Fruit fly (Drosophila melanogaster) whole organism, pupa: ENCODE data around the gene CG7542.
A peak's percentile ranks its signal among the peaks of the same experiment; 100 is the strongest.

Source experiments
- CG10348 ChIP-seq: fragments of 200-800 bp; sonication (Bioruptor generic); IDR thresholded peaks from 2 replicates; pipeline ENCODE4 v1.3.6; 2022; ENCODE audit warnings: missing biosample characterization, missing genetic modification characterization
- CG12605 ChIP-seq: fragments of 200-800 bp; sonication (Bioruptor generic); IDR thresholded peaks from 2 replicates; pipeline ENCODE4 v1.3.6; 2022; ENCODE audit warnings: missing biosample characterization, missing genetic modification characterization
- CG13204 ChIP-seq: fragments of 200-800 bp; sonication (Bioruptor generic); optimal IDR thresholded peaks from 2 replicates; lab custom pipeline; 2018; ENCODE audit warnings: missing biosample characterization, mild to moderate bottlenecking, missing genetic modification characterization, moderate library complexity
- CG14655 ChIP-seq: fragments of 200-800 bp; sonication (Bioruptor generic); optimal IDR thresholded peaks from 3 replicates; lab custom pipeline; 2017; ENCODE audit warnings: mild to moderate bottlenecking, missing biosample characterization, missing genetic modification reagents, missing genetic modification characterization
- CG15710 ChIP-seq: fragments of 200-800 bp; sonication (Bioruptor generic); optimal IDR thresholded peaks from 2 replicates; lab custom pipeline; 2018; ENCODE audit warnings: missing biosample characterization, mild to moderate bottlenecking, missing genetic modification characterization, moderate library complexity
- CG17806 ChIP-seq: fragments of 200-800 bp; sonication (Bioruptor generic); optimal IDR thresholded peaks from 2 replicates; lab custom pipeline; 2018; ENCODE audit warnings: missing biosample characterization, mild to moderate bottlenecking, missing genetic modification characterization, moderate library complexity
- CG32121 ChIP-seq: fragments of 200-800 bp; sonication (Bioruptor generic); IDR thresholded peaks from 2 replicates; pipeline ENCODE4 v1.3.6; 2022; ENCODE audit warnings: missing biosample characterization, missing genetic modification characterization
- CG34367 ChIP-seq: fragments of 200-800 bp; sonication (Bioruptor generic); optimal IDR thresholded peaks from 2 replicates; lab custom pipeline; 2018; ENCODE audit warnings: missing biosample characterization, mild to moderate bottlenecking, missing genetic modification characterization
- CG4496 ChIP-seq: fragments of 200-800 bp; sonication (Bioruptor generic); IDR thresholded peaks from 3 replicates; pipeline ENCODE4 v1.3.6; 2022; ENCODE audit warnings: missing biosample characterization, missing genetic modification characterization
- CG8159 ChIP-seq: fragments of 200-800 bp; sonication (Bioruptor generic); optimal IDR thresholded peaks from 3 replicates; lab custom pipeline; 2018; ENCODE audit warnings: missing biosample characterization, mild to moderate bottlenecking, missing genetic modification characterization, moderate library complexity
- CG8301 ChIP-seq: fragments of 200-800 bp; sonication (Bioruptor generic); optimal IDR thresholded peaks from 2 replicates; lab custom pipeline; 2018; ENCODE audit warnings: missing biosample characterization, mild to moderate bottlenecking, missing genetic modification characterization
- CG9948 ChIP-seq: fragments of 200-800 bp; sonication (Bioruptor generic); optimal IDR thresholded peaks from 2 replicates; lab custom pipeline; 2018; ENCODE audit warnings: missing biosample characterization, mild to moderate bottlenecking, missing genetic modification characterization, moderate library complexity
- D1 ChIP-seq: fragments of 200-800 bp; sonication (Bioruptor generic); optimal IDR thresholded peaks from 2 replicates; lab custom pipeline; 2018; ENCODE audit warnings: missing biosample characterization, mild to moderate bottlenecking, missing genetic modification characterization, moderate library complexity
- EcR ChIP-seq: fragments of 200-800 bp; sonication (Bioruptor generic); optimal IDR thresholded peaks from 3 replicates; lab custom pipeline; 2019; ENCODE audit warnings: missing biosample characterization, missing genetic modification characterization, mild to moderate bottlenecking, moderate library complexity, missing genetic modification reagents
- Ets98B ChIP-seq: fragments of 200-800 bp; sonication (Bioruptor generic); IDR thresholded peaks from 2 replicates; pipeline ENCODE4 v1.3.6; 2022; ENCODE audit warnings: missing biosample characterization, missing genetic modification characterization
- Pif1A ChIP-seq: fragments of 200-800 bp; sonication (Bioruptor generic); optimal IDR thresholded peaks from 3 replicates; lab custom pipeline; 2016; ENCODE audit warnings: missing biosample characterization, missing genetic modification characterization
- Pif1B ChIP-seq: fragments of 200-800 bp; sonication (Bioruptor generic); optimal IDR thresholded peaks from 3 replicates; lab custom pipeline; 2016; ENCODE audit warnings: missing biosample characterization, missing genetic modification characterization
- Snoo ChIP-seq: fragments of 200-800 bp; sonication (Bioruptor generic); optimal IDR thresholded peaks from 3 replicates; lab custom pipeline; 2017; ENCODE audit warnings: missing biosample characterization, mild to moderate bottlenecking, missing genetic modification characterization, inconsistent platforms
- fd96Ca ChIP-seq: fragments of 200-800 bp; sonication (Bioruptor generic); IDR thresholded peaks from 3 replicates; pipeline ENCODE4 v1.3.6; 2022; ENCODE audit warnings: missing biosample characterization, missing genetic modification characterization
- gl ChIP-seq: fragments of 200-800 bp; sonication (Bioruptor generic); optimal IDR thresholded peaks from 2 replicates; lab custom pipeline; 2018; ENCODE audit warnings: missing biosample characterization, mild to moderate bottlenecking, missing genetic modification characterization
- rn ChIP-seq: fragments of 200-800 bp; sonication (Bioruptor generic); IDR thresholded peaks from 2 replicates; pipeline ENCODE4 v1.3.6; 2022; ENCODE audit warnings: missing biosample characterization, missing genetic modification characterization

Gene CG7542

DNA sequence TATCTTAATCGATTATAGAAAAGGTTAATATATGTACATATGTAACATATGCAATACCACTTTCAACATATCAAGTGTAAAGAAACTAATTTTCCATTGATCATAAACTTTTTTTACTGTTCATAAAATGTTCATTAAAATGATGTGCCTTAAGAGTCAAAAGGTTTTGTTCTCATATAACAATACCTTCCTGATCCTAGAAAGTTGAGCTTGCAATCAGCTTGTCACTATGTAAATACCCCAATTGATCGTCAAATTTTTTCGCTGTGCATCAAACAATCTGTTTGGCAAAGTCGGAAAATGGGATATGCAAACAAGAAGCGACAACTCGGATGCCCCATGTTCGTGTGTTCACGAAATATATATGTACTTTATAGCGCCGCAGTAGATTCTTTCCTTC is 40.4 kb downstream of the CG7542 start:
- TF ChIP-seq CG12605 (GFP tag; lab: Robert Waterston, UW) (no peak), CG9948 (tag; lab: Kevin White, UChicago) (peak; percentile 50), gl (tag; lab: Kevin White, UChicago) (peak; percentile 19), Pif1A (GFP tag; lab: Kevin White, UChicago) (no peak), Snoo (no peak), CG14655 (GFP tag; lab: Kevin White, UChicago) (peak; percentile 41), CG15710 (peak; percentile 22), CG34367 (peak; percentile 18), CG17806 (tag; lab: Kevin White, UChicago) (peak; percentile 45), CG10348 (GFP tag; lab: Robert Waterston, UW) (no peak), CG8301 (tag; lab: Kevin White, UChicago) (peak; percentile 29), CG8159 (peak; percentile 59)

DNA sequence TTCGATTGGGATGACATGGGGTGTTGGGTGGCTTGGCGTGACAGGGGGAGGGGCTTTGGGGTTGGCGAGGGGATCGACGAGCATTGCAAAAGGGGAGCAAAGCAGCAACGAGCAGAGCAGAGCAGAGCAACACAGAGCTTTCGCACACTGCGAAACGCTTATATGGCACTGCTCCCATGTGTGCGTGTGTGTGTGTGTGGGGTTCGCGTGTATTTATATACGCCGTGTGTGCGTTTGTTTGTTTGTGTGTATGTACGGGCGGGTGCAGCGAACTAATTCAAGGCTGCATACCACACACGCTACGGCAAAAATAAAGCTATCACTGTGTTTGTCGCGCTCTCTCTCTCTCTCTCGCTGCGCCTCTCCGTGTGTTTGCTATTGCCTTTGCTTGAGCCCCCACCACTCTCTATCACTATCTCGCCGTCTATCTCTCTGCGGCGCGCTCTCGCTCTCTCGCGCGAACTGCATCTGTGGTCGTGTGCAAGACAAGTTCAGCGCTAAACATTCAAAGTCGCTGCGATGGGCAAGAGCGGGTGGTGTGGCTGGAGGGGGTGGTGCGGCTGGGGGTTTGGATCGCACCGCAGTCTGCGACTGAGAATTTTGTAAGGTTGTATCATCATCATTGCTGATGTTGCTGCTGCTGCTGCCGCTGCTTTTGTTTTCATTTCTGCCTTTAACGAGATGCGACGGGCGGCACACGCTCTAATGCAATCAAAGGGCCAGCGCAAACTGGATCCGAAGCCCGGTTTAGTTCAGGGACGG is 41.0 kb downstream of the CG7542 start:
- peak; percentile 97 for TF ChIP-seq CG13204
- no peak for TF ChIP-seq CG15710
- TF ChIP-seq D1 (tag; lab: Kevin White, UChicago): no peak
- peak; percentile 68; the same call in 2 of the 3 replicates for TF ChIP-seq CG4496 (GFP tag; lab: Robert Waterston, UW)
- TF ChIP-seq CG12605 (GFP tag; lab: Robert Waterston, UW): peak; percentile 15; the same call in 1 of the 2 replicates
- TF ChIP-seq CG9948 (tag; lab: Kevin White, UChicago): no peak
- TF ChIP-seq rn (GFP tag; lab: Robert Waterston, UW): no peak
- peak; percentile 54; the same call in 1 of the 3 replicates for TF ChIP-seq fd96Ca
- no peak for TF ChIP-seq CG10348 (GFP tag; lab: Robert Waterston, UW)
- TF ChIP-seq CG32121 (GFP tag; lab: Robert Waterston, UW): peak; percentile 66; the same call in 1 of the 2 replicates
- no peak for TF ChIP-seq Pif1B
- TF ChIP-seq gl (tag; lab: Kevin White, UChicago): no peak
- TF ChIP-seq Ets98B (GFP tag; lab: Robert Waterston, UW): peak; percentile 70; the same call in 1 of the 2 replicates
- peak; percentile 100 for TF ChIP-seq EcR
- TF ChIP-seq CG8159: no peak
- TF ChIP-seq CG14655 (GFP tag; lab: Kevin White, UChicago): no peak
- no peak for TF ChIP-seq CG8301 (tag; lab: Kevin White, UChicago)
- peak; percentile 23 for TF ChIP-seq Snoo
- TF ChIP-seq CG34367: no peak
- TF ChIP-seq Pif1A (GFP tag; lab: Kevin White, UChicago): no peak
- no peak for TF ChIP-seq CG17806 (tag; lab: Kevin White, UChicago)

DNA sequence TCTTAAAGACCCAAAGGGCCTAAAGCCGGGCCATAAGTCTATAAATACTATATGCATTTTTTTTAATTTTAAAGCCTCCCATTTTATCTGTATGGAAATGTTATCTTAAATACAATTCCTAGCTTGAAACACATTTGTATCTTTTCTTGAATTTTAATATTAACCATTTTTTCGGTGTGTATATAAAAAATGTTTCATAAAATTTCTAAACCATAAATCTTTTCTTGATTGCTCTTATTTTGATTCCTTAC is 41.5 kb downstream of the CG7542 start:
- TF ChIP-seq CG13204: no peak
- no peak for TF ChIP-seq CG32121 (GFP tag; lab: Robert Waterston, UW)
- TF ChIP-seq D1 (tag; lab: Kevin White, UChicago): peak; percentile 58
- peak; percentile 42 for TF ChIP-seq CG9948 (tag; lab: Kevin White, UChicago)
- TF ChIP-seq Pif1B: no peak
- peak; percentile 6 for TF ChIP-seq CG15710
- no peak for TF ChIP-seq fd96Ca
- TF ChIP-seq CG4496 (GFP tag; lab: Robert Waterston, UW): no peak
- no peak for TF ChIP-seq Snoo
- no peak for TF ChIP-seq CG8301 (tag; lab: Kevin White, UChicago)
- TF ChIP-seq CG14655 (GFP tag; lab: Kevin White, UChicago): no peak
- no peak for TF ChIP-seq rn (GFP tag; lab: Robert Waterston, UW)
- TF ChIP-seq CG8159: peak; percentile 55
- TF ChIP-seq EcR: no peak
- no peak for TF ChIP-seq Ets98B (GFP tag; lab: Robert Waterston, UW)
- TF ChIP-seq CG12605 (GFP tag; lab: Robert Waterston, UW): no peak
- no peak for TF ChIP-seq Pif1A (GFP tag; lab: Kevin White, UChicago)
- peak; percentile 19 for TF ChIP-seq CG17806 (tag; lab: Kevin White, UChicago)
- TF ChIP-seq gl (tag; lab: Kevin White, UChicago): no peak
- no peak for TF ChIP-seq CG34367

DNA sequence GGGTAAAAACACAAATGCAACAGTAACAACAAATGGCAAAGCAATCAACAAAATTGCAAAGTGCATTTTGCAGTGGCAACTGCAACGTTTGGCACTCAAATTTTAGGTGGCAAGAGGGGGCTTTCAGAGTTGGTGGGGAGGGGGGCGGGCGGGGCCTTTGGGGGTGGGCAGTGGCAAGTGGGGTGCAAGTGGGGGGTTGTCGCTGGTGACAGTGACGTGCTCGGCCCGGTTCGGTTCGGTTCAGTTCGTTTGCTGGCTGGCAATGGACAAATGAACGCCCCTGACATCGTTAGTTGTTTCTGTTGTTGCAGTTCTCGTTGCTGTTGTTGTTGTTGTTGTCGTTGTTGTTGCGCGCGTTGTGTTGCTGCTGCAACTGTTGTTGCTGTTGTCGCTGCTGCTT is 43.5 kb downstream of the CG7542 start:
- TF ChIP-seq Ets98B (GFP tag; lab: Robert Waterston, UW) (peak; percentile 27; the same call in 1 of the 2 replicates), CG4496 (GFP tag; lab: Robert Waterston, UW) (0 out of 3 replicates have a peak, but pooled peaks have one; percentile 31), Pif1A (GFP tag; lab: Kevin White, UChicago) (no peak), gl (tag; lab: Kevin White, UChicago) (no peak), Pif1B (no peak), fd96Ca (peak; percentile 52; the same call in 1 of the 3 replicates), CG34367 (no peak), D1 (tag; lab: Kevin White, UChicago) (no peak), CG13204 (peak; percentile 34), CG32121 (GFP tag; lab: Robert Waterston, UW) (peak; percentile 65)

DNA sequence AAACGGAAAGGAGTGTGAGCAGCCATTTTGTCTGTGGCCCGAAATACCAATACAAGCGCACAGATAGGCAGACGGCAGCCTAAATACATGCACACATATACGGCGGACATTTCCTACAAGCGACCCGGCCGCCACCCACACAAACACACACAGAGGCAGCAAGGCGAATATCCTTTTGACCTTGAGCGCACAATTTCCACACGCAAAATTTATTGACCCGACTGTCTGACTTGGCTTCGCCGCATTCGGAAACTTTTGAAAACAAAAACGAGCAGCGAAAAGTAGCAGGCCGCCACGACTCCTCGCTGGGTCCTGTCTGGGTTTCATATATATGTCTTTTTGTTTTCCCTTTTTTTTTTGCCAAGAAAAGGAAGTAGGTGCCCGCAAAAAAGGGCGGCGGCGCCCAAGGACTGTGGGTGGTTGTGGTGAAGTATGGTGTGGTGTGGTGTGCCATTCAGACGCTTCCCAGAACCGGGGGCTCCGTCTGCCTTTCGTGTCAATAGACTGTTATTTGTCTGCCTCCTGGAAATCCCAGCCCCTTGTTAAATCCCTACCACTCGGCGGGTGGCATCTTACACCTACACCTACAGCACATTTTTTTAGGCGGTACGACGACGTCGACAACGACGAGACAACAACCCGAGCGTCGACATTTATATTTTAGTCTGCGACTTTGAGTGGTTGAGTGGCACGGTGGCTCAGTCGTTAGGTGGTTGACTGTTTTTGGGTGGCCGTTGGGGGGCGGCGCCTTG is 46.4 kb downstream of the CG7542 start:
- no peak for TF ChIP-seq Pif1B
- TF ChIP-seq EcR: peak; percentile 32
- TF ChIP-seq gl (tag; lab: Kevin White, UChicago): no peak
- no peak for TF ChIP-seq Snoo
- TF ChIP-seq CG13204: peak; percentile 53
- no peak for TF ChIP-seq CG17806 (tag; lab: Kevin White, UChicago)
- no peak for TF ChIP-seq rn (GFP tag; lab: Robert Waterston, UW)
